Worm (Caenorhabditis elegans) whole organism, young adult: ENCODE results near the gene tgt-2.

Experiments
- B0261.1 ChIP-seq: sonication (generic microtip); optimal IDR thresholded peaks from 2 replicates; lab custom pipeline; 2016; ENCODE audit warnings: mild to moderate bottlenecking, missing genetic modification characterization, moderate library complexity, missing compliant biosample characterization
- B0336.3 ChIP-seq: fragments of 200-800 bp; sonication (Bioruptor generic); IDR thresholded peaks from 2 replicates; pipeline ENCODE4 v1.3.6; 2022; ENCODE audit warnings: missing genetic modification characterization, missing compliant biosample characterization
- C06A6.2 ChIP-seq: fragments of 200-800 bp; sonication (Bioruptor generic); conservative IDR thresholded peaks from 2 replicates; pipeline ENCODE4 v1.3.6; 2022; ENCODE audit warnings: missing genetic modification characterization, missing compliant biosample characterization
- D2030.7 ChIP-seq: fragments of 200-800 bp; sonication (Bioruptor generic); IDR thresholded peaks from 2 replicates; pipeline ENCODE4 v1.3.6; 2022; ENCODE audit warnings: missing genetic modification reagents, missing genetic modification characterization, missing compliant biosample characterization
- F49E8.2 ChIP-seq: sonication (generic microtip); optimal IDR thresholded peaks from 3 replicates; lab custom pipeline; 2017; ENCODE audit warnings: missing genetic modification characterization, mild to moderate bottlenecking, missing compliant biosample characterization, antibody characterized with exemption, moderate library complexity; ENCODE audit not compliant: insufficient read depth
- F52B5.7 ChIP-seq: sonication (generic microtip); optimal IDR thresholded peaks from 2 replicates; lab custom pipeline; 2016; ENCODE audit warnings: mild to moderate bottlenecking, missing genetic modification characterization, missing compliant biosample characterization
- F55B11.4 ChIP-seq: sonication (generic microtip); optimal IDR thresholded peaks from 2 replicates; lab custom pipeline; 2016; ENCODE audit warnings: missing compliant biosample characterization, missing genetic modification characterization, borderline replicate concordance; ENCODE audit not compliant: insufficient read depth
- F57A8.1 ChIP-seq: fragments of 200-800 bp; sonication (Bioruptor generic); optimal IDR thresholded peaks from 2 replicates; lab custom pipeline; 2018; ENCODE audit warnings: mild to moderate bottlenecking, missing genetic modification characterization, moderate library complexity, missing compliant biosample characterization
- T26A5.8 ChIP-seq: sonication (generic microtip); optimal IDR thresholded peaks from 2 replicates; lab custom pipeline; 2016; ENCODE audit warnings: missing genetic modification characterization, missing compliant biosample characterization
- Y53G8AR.9 ChIP-seq: fragments of 200-800 bp; sonication (Bioruptor generic); conservative IDR thresholded peaks from 2 replicates; pipeline ENCODE4 v1.3.6; 2022; ENCODE audit warnings: missing genetic modification reagents, missing genetic modification characterization, missing compliant biosample characterization
- Y67H2A.10 ChIP-seq: fragments of 200-800 bp; sonication (Bioruptor generic); conservative IDR thresholded peaks from 2 replicates; pipeline ENCODE4 v1.3.6; 2022; ENCODE audit warnings: missing genetic modification reagents, missing genetic modification characterization, missing compliant biosample characterization
- aptf-2 ChIP-seq: fragments of 200-800 bp; sonication (Bioruptor generic); conservative IDR thresholded peaks from 2 replicates; pipeline ENCODE4 v1.3.6; 2022; ENCODE audit warnings: missing genetic modification reagents, missing genetic modification characterization, missing compliant biosample characterization
- athp-1 ChIP-seq: sonication (generic microtip); optimal IDR thresholded peaks from 2 replicates; lab custom pipeline; 2017; ENCODE audit warnings: mild to moderate bottlenecking, missing genetic modification characterization, missing compliant biosample characterization
- attf-3 ChIP-seq: fragments of 200-800 bp; sonication (Bioruptor generic); conservative IDR thresholded peaks from 2 replicates; pipeline ENCODE4 v1.3.6; 2022; ENCODE audit warnings: missing genetic modification reagents, missing genetic modification characterization, missing compliant biosample characterization
- attf-5 ChIP-seq: fragments of 200-800 bp; sonication (Bioruptor generic); optimal IDR thresholded peaks from 2 replicates; lab custom pipeline; 2018; ENCODE audit warnings: mild to moderate bottlenecking, missing genetic modification characterization, missing compliant biosample characterization
- ccch-3 ChIP-seq: fragments of 200-800 bp; sonication (Bioruptor generic); optimal IDR thresholded peaks from 2 replicates; lab custom pipeline; 2018; ENCODE audit warnings: mild to moderate bottlenecking, missing genetic modification characterization, missing compliant biosample characterization
- cebp-2 ChIP-seq: fragments of 200-800 bp; sonication (Bioruptor generic); IDR thresholded peaks from 2 replicates; pipeline ENCODE4 v1.3.6; 2022; ENCODE audit warnings: missing genetic modification characterization, missing compliant biosample characterization
- ceh-27 ChIP-seq: fragments of 200-800 bp; sonication (Bioruptor generic); optimal IDR thresholded peaks from 2 replicates; lab custom pipeline; 2018; ENCODE audit warnings: mild to moderate bottlenecking, missing genetic modification characterization, moderate library complexity, missing compliant biosample characterization
- dpl-1 ChIP-seq: fragments of 150-350 bp; optimal IDR thresholded peaks from 2 replicates; lab custom pipeline; 2014; ENCODE audit warnings: missing biosample characterization, missing genetic modification reagents, missing genetic modification characterization
- egl-44 ChIP-seq: fragments of 200-800 bp; sonication (Bioruptor generic); IDR thresholded peaks from 2 replicates; pipeline ENCODE4 v1.3.6; 2022; ENCODE audit warnings: missing genetic modification reagents, missing genetic modification characterization, missing compliant biosample characterization
- ets-4 ChIP-seq: fragments of 200-800 bp; sonication (Bioruptor generic); optimal IDR thresholded peaks from 2 replicates; lab custom pipeline; 2018; ENCODE audit warnings: mild to moderate bottlenecking, missing genetic modification characterization, missing compliant biosample characterization
- hlh-12 ChIP-seq: sonication (generic microtip); optimal IDR thresholded peaks from 2 replicates; lab custom pipeline; 2016; ENCODE audit warnings: missing genetic modification characterization, missing compliant biosample characterization
- hmg-20 ChIP-seq: fragments of 200-800 bp; sonication (Bioruptor generic); IDR thresholded peaks from 2 replicates; pipeline ENCODE4 v1.3.6; 2022; ENCODE audit warnings: missing genetic modification reagents, missing genetic modification characterization, missing compliant biosample characterization
- let-607 ChIP-seq, 2 experiments: fragments of 200-800 bp in 1 of 2; sonication (Bioruptor generic) in 1 of 2; sonication (generic microtip) in 1 of 2; optimal IDR thresholded peaks; 2 replicates each; lab custom pipeline; 2016 to 2018; ENCODE audit warnings: mild to moderate bottlenecking in 2 of 2, missing compliant biosample characterization in 2 of 2, missing genetic modification characterization in 2 of 2, moderate library complexity in 2 of 2, missing genotype in 1 of 2
- lin-26 ChIP-seq: fragments of 200-800 bp; sonication (Bioruptor generic); IDR thresholded peaks from 2 replicates; pipeline ENCODE4 v1.3.6; 2022; ENCODE audit warnings: missing genetic modification reagents, missing genetic modification characterization, missing compliant biosample characterization
- lin-35 ChIP-seq, 3 experiments: fragments of 150-350 bp in 2 of 3; sonication (generic microtip) in 1 of 3; optimal IDR thresholded peaks; 2 replicates each; lab custom pipeline; 2014 to 2018; ENCODE audit warnings: missing biosample characterization in 3 of 3, missing genetic modification characterization in 3 of 3, missing genetic modification reagents in 3 of 3
- lin-54 ChIP-seq: fragments of 200-800 bp; sonication (Bioruptor generic); optimal IDR thresholded peaks from 2 replicates; lab custom pipeline; 2018; ENCODE audit warnings: mild to moderate bottlenecking, missing genetic modification characterization, missing compliant biosample characterization
- lir-1 ChIP-seq: fragments of 200-800 bp; sonication (Bioruptor generic); conservative IDR thresholded peaks from 2 replicates; pipeline ENCODE4 v1.3.6; 2022; ENCODE audit warnings: missing genetic modification reagents, missing genetic modification characterization, missing compliant biosample characterization
- lsy-27 ChIP-seq: sonication (generic microtip); optimal IDR thresholded peaks from 2 replicates; lab custom pipeline; 2017; ENCODE audit warnings: missing genetic modification characterization, mild to moderate bottlenecking, missing compliant biosample characterization, antibody characterized with exemption, missing genotype, borderline replicate concordance; ENCODE audit not compliant: insufficient read depth
- madf-10 ChIP-seq: sonication (generic microtip); optimal IDR thresholded peaks from 2 replicates; lab custom pipeline; 2016; ENCODE audit warnings: mild to moderate bottlenecking, missing genetic modification characterization, missing compliant biosample characterization
- madf-3 ChIP-seq: fragments of 200-800 bp; sonication (Bioruptor generic); IDR thresholded peaks from 2 replicates; pipeline ENCODE4 v1.3.6; 2022; ENCODE audit warnings: missing genetic modification reagents, missing genetic modification characterization, missing compliant biosample characterization
- madf-6 ChIP-seq: fragments of 200-800 bp; sonication (Bioruptor generic); IDR thresholded peaks from 2 replicates; pipeline ENCODE4 v1.3.6; 2022; ENCODE audit warnings: missing genetic modification reagents, missing genetic modification characterization, missing compliant biosample characterization
- mes-4 ChIP-seq: sonication (generic microtip); optimal IDR thresholded peaks from 2 replicates; lab custom pipeline; 2016; ENCODE audit warnings: missing genotype, missing genetic modification characterization, missing compliant biosample characterization
- nfya-1 ChIP-seq: sonication (generic microtip); optimal IDR thresholded peaks from 2 replicates; lab custom pipeline; 2017; ENCODE audit warnings: antibody characterized with exemption, missing compliant biosample characterization, missing genetic modification characterization, borderline replicate concordance; ENCODE audit not compliant: insufficient read depth
- nhr-120 ChIP-seq: fragments of 200-800 bp; sonication (Bioruptor generic); IDR thresholded peaks from 2 replicates; pipeline ENCODE4 v1.3.6; 2022; ENCODE audit warnings: missing genetic modification characterization, missing compliant biosample characterization
- nhr-27 ChIP-seq: fragments of 200-800 bp; sonication (Bioruptor generic); optimal IDR thresholded peaks from 2 replicates; lab custom pipeline; 2018; ENCODE audit warnings: mild to moderate bottlenecking, missing genetic modification characterization, moderate library complexity, missing compliant biosample characterization
- nhr-80 ChIP-seq: sonication (generic microtip); optimal IDR thresholded peaks from 2 replicates; lab custom pipeline; 2016; ENCODE audit warnings: missing genetic modification characterization, missing compliant biosample characterization
- pbrm-1 ChIP-seq: fragments of 200-800 bp; sonication (Bioruptor generic); IDR thresholded peaks from 2 replicates; pipeline ENCODE4 v1.3.6; 2022; ENCODE audit warnings: missing genetic modification reagents, missing genetic modification characterization, missing compliant biosample characterization
- snpc-1.3 ChIP-seq: sonication (generic microtip); optimal IDR thresholded peaks from 2 replicates; lab custom pipeline; 2017; ENCODE audit warnings: missing genetic modification characterization, mild to moderate bottlenecking, missing compliant biosample characterization, antibody characterized with exemption, moderate library complexity, missing genotype, missing genetic modification reagents; ENCODE audit not compliant: insufficient read depth
- snpc-3.4 ChIP-seq: sonication (generic microtip); optimal IDR thresholded peaks from 2 replicates; lab custom pipeline; 2017; ENCODE audit warnings: missing genetic modification characterization, mild to moderate bottlenecking, missing compliant biosample characterization, antibody characterized with exemption, moderate library complexity, missing genotype, missing genetic modification reagents
- snpc-4 ChIP-seq, 5 experiments: fragments of 150-350 bp in 1 of 5; sonication (generic microtip) in 4 of 5; optimal IDR thresholded peaks; 2 replicates each; lab custom pipeline; 2014 to 2018; ENCODE audit warnings: missing genetic modification characterization in 5 of 5, missing biosample characterization in 3 of 5, antibody characterized with exemption in 2 of 5, mild to moderate bottlenecking in 2 of 5, missing compliant biosample characterization in 2 of 5, missing genotype in 2 of 5, moderate library complexity in 2 of 5, missing genetic modification reagents in 1 of 5
- somi-1 ChIP-seq: fragments of 200-800 bp; sonication (Bioruptor generic); optimal IDR thresholded peaks from 2 replicates; lab custom pipeline; 2018; ENCODE audit warnings: mild to moderate bottlenecking, missing genetic modification characterization, missing compliant biosample characterization
- unc-130 ChIP-seq: sonication (generic microtip); optimal IDR thresholded peaks from 2 replicates; lab custom pipeline; 2016; ENCODE audit warnings: missing genetic modification reagents, missing genetic modification characterization, missing compliant biosample characterization
- xnd-1 ChIP-seq: sonication (generic microtip); optimal IDR thresholded peaks from 2 replicates; lab custom pipeline; 2016; ENCODE audit warnings: missing genotype, missing genetic modification reagents, missing genetic modification characterization, missing compliant biosample characterization
- ztf-18 ChIP-seq: sonication (generic microtip); optimal IDR thresholded peaks from 2 replicates; lab custom pipeline; 2016; ENCODE audit warnings: missing genotype, mild to moderate bottlenecking, missing genetic modification characterization, missing compliant biosample characterization
- ztf-3 ChIP-seq: fragments of 200-800 bp; sonication (Bioruptor generic); optimal IDR thresholded peaks from 2 replicates; lab custom pipeline; 2018; ENCODE audit warnings: mild to moderate bottlenecking, missing genetic modification characterization, missing compliant biosample characterization

The tgt-2 gene

DNA sequence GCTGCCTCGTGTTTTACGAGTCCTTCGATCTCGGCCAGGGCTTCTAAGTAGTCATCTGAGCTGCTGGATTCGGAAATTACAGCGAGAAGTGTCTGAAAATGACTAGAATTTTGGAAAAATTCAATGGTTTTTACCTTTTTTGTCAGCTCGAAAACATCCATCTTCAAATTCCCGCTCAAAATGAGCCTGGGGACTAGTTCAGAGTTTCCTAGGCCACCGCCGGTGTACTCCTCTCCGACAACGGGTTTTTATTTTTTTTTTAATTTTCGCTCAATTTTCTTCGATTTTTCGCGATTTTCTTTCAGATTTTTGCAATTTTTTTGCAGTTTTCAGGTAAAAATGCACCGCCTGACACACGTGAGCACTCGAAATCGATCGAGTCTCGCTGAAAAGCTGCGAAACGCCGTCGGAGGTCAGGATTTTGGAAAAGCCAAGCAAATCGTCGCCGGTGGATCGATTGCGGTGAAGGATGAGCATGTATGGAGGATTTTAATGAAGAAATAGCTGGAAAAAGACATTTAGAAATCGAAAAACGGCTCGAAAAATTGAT is 17.1 kb upstream of the tgt-2 start, which contains the start of the genes mrps-35 and sws-1 (continued):
- TF ChIP-seq lin-54 (GFP tag; lab: Kevin White, UChicago) (peak; percentile 84), ztf-3 (GFP tag; lab: Kevin White, UChicago) (no peak), lin-26 (GFP tag; lab: Robert Waterston, UW) (no peak), F57A8.1 (GFP tag; lab: Kevin White, UChicago) (no peak), attf-3 (GFP tag; lab: Robert Waterston, UW) (peak; percentile 45; the same call in 1 of the 2 replicates), egl-44 (GFP tag; lab: Robert Waterston, UW) (no peak), xnd-1 (tag; lab: Kevin White, UChicago) (no peak), nhr-27 (tag; lab: Kevin White, UChicago) (no peak), lin-35 (GFP tag; optimal IDR thresholded peaks at IDR 0.05; lab: Kevin White, UChicago) (peak in 2 of 3 experiments; percentile 25 to 72), ztf-18 (tag; lab: Kevin White, UChicago) (peak; percentile 63), pbrm-1 (GFP tag; lab: Robert Waterston, UW) (peak; percentile 61; the same call in 1 of the 2 replicates), F55B11.4 (tag; lab: Kevin White, UChicago) (no peak), dpl-1 (GFP tag; lab: Kevin White, UChicago) (peak; percentile 59), unc-130 (peak; percentile 58), Y53G8AR.9 (no peak), Y67H2A.10 (no peak; the same call in 1 of the 2 replicates), aptf-2 (GFP tag; lab: Robert Waterston, UW) (peak; percentile 57; the same call in 1 of the 2 replicates), madf-3 (GFP tag; lab: Robert Waterston, UW) (no peak), F52B5.7 (tag; lab: Kevin White, UChicago) (no peak), madf-10 (tag; lab: Kevin White, UChicago) (peak; percentile 37), let-607 (tag; optimal IDR thresholded peaks at IDR 0.05; lab: Kevin White, UChicago) (peak in 1 of 2 experiments; percentile 53), mes-4 (tag; lab: Kevin White, UChicago) (no peak), C06A6.2 (GFP tag; lab: Robert Waterston, UW) (no peak), nhr-80 (tag; lab: Kevin White, UChicago) (no peak), D2030.7 (GFP tag; lab: Robert Waterston, UW) (peak; percentile 68), lsy-27 (tag; lab: Kevin White, UChicago) (no peak), madf-6 (GFP tag; lab: Robert Waterston, UW) (peak; percentile 71), snpc-1.3 (peak; percentile 25), cebp-2 (GFP tag; lab: Robert Waterston, UW) (0 out of 2 replicates have a peak, but pooled peaks have one; percentile 49), F49E8.2 (tag; lab: Kevin White, UChicago) (no peak), somi-1 (GFP tag; lab: Kevin White, UChicago) (no peak), ceh-27 (GFP tag; lab: Kevin White, UChicago) (peak; percentile 70), lir-1 (peak; percentile 20; the same call in 1 of the 2 replicates), nhr-120 (GFP tag; lab: Robert Waterston, UW) (no peak), snpc-4 (GFP tag; optimal IDR thresholded peaks at IDR 0.05; lab: Kevin White, UChicago) (no peak), snpc-4 (tag; optimal IDR thresholded peaks at IDR 0.05; lab: Kevin White, UChicago) (peak in 3 of 4 experiments; percentile 4 to 39 (median 19)), ccch-3 (GFP tag; lab: Kevin White, UChicago) (no peak), nfya-1 (tag; lab: Kevin White, UChicago) (no peak), B0261.1 (tag; lab: Kevin White, UChicago) (no peak), hmg-20 (GFP tag; lab: Robert Waterston, UW) (no peak), ets-4 (GFP tag; lab: Kevin White, UChicago) (no peak), attf-5 (GFP tag; lab: Kevin White, UChicago) (no peak), hlh-12 (tag; lab: Kevin White, UChicago) (no peak), T26A5.8 (tag; lab: Kevin White, UChicago) (no peak), snpc-3.4 (tag; lab: Kevin White, UChicago) (peak; percentile 28), athp-1 (tag; lab: Kevin White, UChicago) (peak; percentile 11), B0336.3 (GFP tag; lab: Robert Waterston, UW) (no peak)
